Fruit fly (Drosophila melanogaster): ENCODE data around the gene CG8679.

Gene CG8679

DNA sequence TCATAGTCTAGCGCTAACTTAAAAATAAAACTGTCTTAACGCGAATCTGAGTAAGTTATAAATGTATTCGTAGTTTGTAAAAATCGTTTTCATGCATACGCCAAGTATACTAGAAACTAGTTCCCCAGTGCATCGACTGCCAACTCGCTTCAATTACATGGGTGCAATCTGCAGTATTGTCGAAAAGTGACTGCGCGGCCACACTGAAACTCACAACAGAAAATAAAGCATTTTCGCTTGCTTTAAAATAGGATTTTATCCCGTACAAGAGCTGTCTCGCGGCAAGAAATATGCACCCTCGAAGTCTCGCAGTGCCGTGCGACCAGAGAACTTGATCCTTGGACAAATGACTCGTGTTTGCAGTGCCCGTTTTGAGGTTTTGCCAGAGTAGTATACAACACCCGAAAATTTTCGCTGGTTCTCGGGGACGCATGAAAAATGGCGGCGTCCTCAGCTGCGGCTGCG, 2.8 kb upstream of the CG8679 start, which contains the start of gene CG8677:
Gene CG8677 (plus strand): TSS at position 199 of the 465 bp plus-strand sequence.
- no peak for TF ChIP-seq fu2 (GFP tag; optimal IDR thresholded peaks at IDR 0.05)
- TF ChIP-seq Atf3 (GFP tag; optimal IDR thresholded peaks at IDR 0.05), result no peak
- no peak for TF ChIP-seq peb (GFP tag; IDR thresholded peaks at IDR 0.05)
- no peak for TF ChIP-seq CG3838 (GFP tag; optimal IDR thresholded peaks at IDR 0.05)
- no peak for TF ChIP-seq cg (GFP tag; optimal IDR thresholded peaks at IDR 0.05)
- TF ChIP-seq dpn (GFP tag; optimal IDR thresholded peaks at IDR 0.05), result peak in 1 of 2 experiments; percentile 1
- TF ChIP-seq NFAT (GFP tag; IDR thresholded peaks at IDR 0.05), result no peak
- TF ChIP-seq lbe (GFP tag; optimal IDR thresholded peaks at IDR 0.05), result no peak
- no peak for TF ChIP-seq Mad (GFP tag; optimal IDR thresholded peaks at IDR 0.05)
- no peak for TF ChIP-seq Hsf (GFP tag; optimal IDR thresholded peaks at IDR 0.05)
- no peak for TF ChIP-seq CG4854 (GFP tag; optimal IDR thresholded peaks at IDR 0.05)
- TF ChIP-seq crc (GFP tag; optimal IDR thresholded peaks at IDR 0.05), result no peak
- TF ChIP-seq CG3995 (GFP tag; optimal IDR thresholded peaks at IDR 0.05), result no peak
- no peak for TF ChIP-seq Sox100B (GFP tag; optimal IDR thresholded peaks at IDR 0.05)
- TF ChIP-seq Rfx (GFP tag; IDR thresholded peaks at IDR 0.05), result peak; percentile 63
- TF ChIP-seq Gsc (GFP tag; IDR thresholded peaks at IDR 0.05), result no peak
- no peak for TF ChIP-seq Doc3 (GFP tag; IDR thresholded peaks at IDR 0.05; ENCODE audit: partially characterized antibody)
- TF ChIP-seq CG2199 (GFP tag; IDR thresholded peaks at IDR 0.05), result peak; percentile 67; the same call in 1 of the 3 replicates
- TF ChIP-seq pan (optimal IDR thresholded peaks at IDR 0.05), result no peak
- no peak for TF ChIP-seq pan (GFP tag; optimal IDR thresholded peaks at IDR 0.05 in 1 of 2, IDR thresholded peaks at IDR 0.05 in 1 of 2)
- TF ChIP-seq CG3726 (GFP tag; IDR thresholded peaks at IDR 0.05), result no peak
- 0 out of 3 replicates have a peak, but pooled peaks have one; percentile 9 for TF ChIP-seq zfh1 (GFP tag; IDR thresholded peaks at IDR 0.05)
- TF ChIP-seq eyg (GFP tag; optimal IDR thresholded peaks at IDR 0.05), result no peak
- no peak for TF ChIP-seq toy (GFP tag; IDR thresholded peaks at IDR 0.05)
- TF ChIP-seq NK7.1 (GFP tag; optimal IDR thresholded peaks at IDR 0.05), result no peak
- TF ChIP-seq CG12391 (tag; optimal IDR thresholded peaks at IDR 0.05), result peak; percentile 51
- peak; percentile 90 for TF ChIP-seq phol (tag; optimal IDR thresholded peaks at IDR 0.05)
- TF ChIP-seq CG31388 (GFP tag; optimal IDR thresholded peaks at IDR 0.05), result no peak
- TF ChIP-seq ftz-f1 (GFP tag; optimal IDR thresholded peaks at IDR 0.05), result no peak
- TF ChIP-seq Stat92E (GFP tag; optimal IDR thresholded peaks at IDR 0.05), result peak in 1 of 3 experiments; percentile 34
- peak; percentile 11 for TF ChIP-seq p53 (GFP tag; optimal IDR thresholded peaks at IDR 0.05)
- peak; percentile 98 for TF ChIP-seq CG15514 (GFP tag; optimal IDR thresholded peaks at IDR 0.05)
- no peak for TF ChIP-seq prd (optimal IDR thresholded peaks at IDR 0.05)
- TF ChIP-seq prd (GFP tag; IDR thresholded peaks at IDR 0.05), result no peak
- peak; percentile 84 for TF ChIP-seq Lhr (GFP tag; optimal IDR thresholded peaks at IDR 0.05)
- TF ChIP-seq Dp (GFP tag; optimal IDR thresholded peaks at IDR 0.05), result peak; percentile 24
- TF ChIP-seq tgo (GFP tag; IDR thresholded peaks at IDR 0.05), result no peak
- TF ChIP-seq Hand (GFP tag; optimal IDR thresholded peaks at IDR 0.05), result no peak
- TF ChIP-seq CG8924 (tag; optimal IDR thresholded peaks at IDR 0.05), result no peak
- no peak for TF ChIP-seq HLHmδ (GFP tag; optimal IDR thresholded peaks at IDR 0.05)
- peak; percentile 84 for TF ChIP-seq CG9797 (GFP tag; optimal IDR thresholded peaks at IDR 0.05)
- TF ChIP-seq hb (GFP tag; IDR thresholded peaks at IDR 0.05; ENCODE audit: partially characterized antibody), result no peak
- TF ChIP-seq CG11504 (tag; optimal IDR thresholded peaks at IDR 0.05), result no peak
- TF ChIP-seq CG3163 (GFP tag; optimal IDR thresholded peaks at IDR 0.05), result no peak
- no peak for TF ChIP-seq Deaf1 (tag; optimal IDR thresholded peaks at IDR 0.05)
- TF ChIP-seq CrebB (tag; optimal IDR thresholded peaks at IDR 0.05), result no peak
- peak; percentile 57 for TF ChIP-seq HmgZ (tag; optimal IDR thresholded peaks at IDR 0.05)
- TF ChIP-seq CG15073 (GFP tag; optimal IDR thresholded peaks at IDR 0.05), result no peak
- TF ChIP-seq CG6175 (GFP tag; IDR thresholded peaks at IDR 0.05), result no peak
- no peak for TF ChIP-seq CG6854 (GFP tag; optimal IDR thresholded peaks at IDR 0.05)
- no peak for TF ChIP-seq onecut (GFP tag; IDR thresholded peaks at IDR 0.05)
- no peak for TF ChIP-seq Oaz (GFP tag; IDR thresholded peaks at IDR 0.05)

Data from whole organism, embryonic.